Worm (Caenorhabditis elegans): ENCODE data around the gene ifb-2.

ifb-2 gene

ce11 chrII:5714807-5715206 is 35.2 kb upstream of the ifb-2 start, which contains the start of the genes tiar-1 and lelo-4 (continued):
- peak; percentile 52 for TF ChIP-seq lin-13 (GFP tag; optimal IDR thresholded peaks at IDR 0.05)
- peak; percentile 89 for TF ChIP-seq unc-55 (GFP tag; optimal IDR thresholded peaks at IDR 0.05)
- TF ChIP-seq ztf-1 (GFP tag; conservative IDR thresholded peaks at IDR 0.05): no peak
- no peak for TF ChIP-seq nhr-237 (tag; optimal IDR thresholded peaks at IDR 0.05)
- peak; percentile 34 for TF ChIP-seq ama-1 (optimal IDR thresholded peaks at IDR 0.05)
- TF ChIP-seq lsy-2 (tag; optimal IDR thresholded peaks at IDR 0.05): peak; percentile 7 to 84
- no peak for TF ChIP-seq egl-27 (tag; optimal IDR thresholded peaks at IDR 0.05)

ce11 chrII:5715745-5716357 is 34.1 kb upstream of the ifb-2 start, which contains the start of the genes C18A3.10 and C18A3.3:
Gene C18A3.10 (minus strand): TSS chrII:5715845.
Gene C18A3.3 (plus strand): TSS chrII:5716307.
- TF ChIP-seq nhr-21 (tag; optimal IDR thresholded peaks at IDR 0.05): no peak
- TF ChIP-seq nhr-12 (tag; optimal IDR thresholded peaks at IDR 0.05): no peak
- no peak for TF ChIP-seq snpc-4 (tag; optimal IDR thresholded peaks at IDR 0.05)
- TF ChIP-seq egl-27 (tag; optimal IDR thresholded peaks at IDR 0.05): no peak
- TF ChIP-seq unc-62 (GFP tag; optimal IDR thresholded peaks at IDR 0.05): no peak
- no peak for TF ChIP-seq aly-2 (tag; optimal IDR thresholded peaks at IDR 0.05)
- no peak for TF ChIP-seq unc-55 (GFP tag; optimal IDR thresholded peaks at IDR 0.05)
- TF ChIP-seq R02D3.7 (tag; optimal IDR thresholded peaks at IDR 0.05): no peak
- TF ChIP-seq C34F6.9 (tag; optimal IDR thresholded peaks at IDR 0.05): no peak
- TF ChIP-seq skn-1 (tag; optimal IDR thresholded peaks at IDR 0.05): no peak
- TF ChIP-seq ama-1 (optimal IDR thresholded peaks at IDR 0.05): no peak
- no peak for TF ChIP-seq mdl-1 (tag; optimal IDR thresholded peaks at IDR 0.05)

ce11 chrII:5717831-5718230 is 32.2 kb upstream of the ifb-2 start, which contains the start of gene zipt-3:
Gene zipt-3 (plus strand): TSS chrII:5718131.
- no peak for TF ChIP-seq nhr-237 (tag; optimal IDR thresholded peaks at IDR 0.05)

ce11 chrII:5719848-5720247 is 30.1 kb upstream of the ifb-2 start, which contains the start of gene damt-1:
Gene damt-1 (plus strand): TSS chrII:5720148.
- TF ChIP-seq lin-11 (tag; optimal IDR thresholded peaks at IDR 0.05) (no peak), elt-1 (tag; optimal IDR thresholded peaks at IDR 0.05) (no peak), egl-27 (tag; optimal IDR thresholded peaks at IDR 0.05) (no peak), ZK546.5 (tag; optimal IDR thresholded peaks at IDR 0.05) (no peak), nhr-77 (tag; optimal IDR thresholded peaks at IDR 0.05) (no peak), nhr-10 (tag; optimal IDR thresholded peaks at IDR 0.05) (no peak), lsy-2 (tag; optimal IDR thresholded peaks at IDR 0.05) (no peak), fos-1 (tag; optimal IDR thresholded peaks at IDR 0.05) (no peak), ztf-1 (GFP tag; conservative IDR thresholded peaks at IDR 0.05) (no peak), nhr-129 (tag; optimal IDR thresholded peaks at IDR 0.05) (no peak), ceh-16 (tag; optimal IDR thresholded peaks at IDR 0.05) (no peak), mdl-1 (tag; optimal IDR thresholded peaks at IDR 0.05) (no peak), sma-3 (GFP tag; optimal IDR thresholded peaks at IDR 0.05) (no peak), nhr-12 (tag; optimal IDR thresholded peaks at IDR 0.05) (no peak), crh-2 (tag; optimal IDR thresholded peaks at IDR 0.05) (no peak), blmp-1 (tag; optimal IDR thresholded peaks at IDR 0.05; ENCODE audit: insufficient read depth) (no peak)

ce11 chrII:5725094-5725493 is 24.9 kb upstream of the ifb-2 start:
- no peak for TF ChIP-seq aly-2 (tag; optimal IDR thresholded peaks at IDR 0.05)
- no peak for TF ChIP-seq dmd-4 (tag; optimal IDR thresholded peaks at IDR 0.05)
- TF ChIP-seq gmeb-1 (tag; optimal IDR thresholded peaks at IDR 0.05): no peak
- TF ChIP-seq sma-3 (GFP tag; optimal IDR thresholded peaks at IDR 0.05): no peak
- no peak for TF ChIP-seq mbf-1 (tag; optimal IDR thresholded peaks at IDR 0.05)
- peak; percentile 89 for TF ChIP-seq nhr-129 (tag; optimal IDR thresholded peaks at IDR 0.05)
- TF ChIP-seq nhr-10 (tag; optimal IDR thresholded peaks at IDR 0.05): no peak
- peak; percentile 53 for TF ChIP-seq sma-9 (GFP tag; optimal IDR thresholded peaks at IDR 0.05)
- no peak for TF ChIP-seq sma-9 (tag; optimal IDR thresholded peaks at IDR 0.05)
- TF ChIP-seq elt-3 (tag; optimal IDR thresholded peaks at IDR 0.05): no peak
- no peak for TF ChIP-seq ztf-4 (tag; optimal IDR thresholded peaks at IDR 0.05)
- TF ChIP-seq unc-55 (GFP tag; optimal IDR thresholded peaks at IDR 0.05): peak; percentile 96
- TF ChIP-seq nhr-23 (tag; optimal IDR thresholded peaks at IDR 0.05): no peak
- peak; percentile 20 for TF ChIP-seq lin-39 (tag; optimal IDR thresholded peaks at IDR 0.05)
- no peak for TF ChIP-seq unc-62 (GFP tag; optimal IDR thresholded peaks at IDR 0.05)
- peak; percentile 80 for TF ChIP-seq crh-2 (tag; optimal IDR thresholded peaks at IDR 0.05)
- TF ChIP-seq nhr-77 (tag; optimal IDR thresholded peaks at IDR 0.05): no peak
- TF ChIP-seq snpc-4 (tag; optimal IDR thresholded peaks at IDR 0.05): peak; percentile 64
- TF ChIP-seq ceh-82 (tag; optimal IDR thresholded peaks at IDR 0.05): peak; percentile 3
- peak; percentile 49 for TF ChIP-seq mab-5 (tag; optimal IDR thresholded peaks at IDR 0.05)
- peak; percentile 22 to 59 for TF ChIP-seq lsy-2 (tag; optimal IDR thresholded peaks at IDR 0.05)
- no peak for TF ChIP-seq ZK546.5 (tag; optimal IDR thresholded peaks at IDR 0.05)
- TF ChIP-seq peb-1 (tag; optimal IDR thresholded peaks at IDR 0.05): no peak
- TF ChIP-seq elt-1 (tag; optimal IDR thresholded peaks at IDR 0.05): no peak
- no peak for TF ChIP-seq nhr-21 (tag; optimal IDR thresholded peaks at IDR 0.05)
- no peak for TF ChIP-seq blmp-1 (tag; optimal IDR thresholded peaks at IDR 0.05; ENCODE audit: insufficient read depth)
- no peak for TF ChIP-seq ztf-1 (GFP tag; conservative IDR thresholded peaks at IDR 0.05)
- TF ChIP-seq Y55F3AM.14 (GFP tag; optimal IDR thresholded peaks at IDR 0.05): peak; percentile 54
- TF ChIP-seq C34F6.9 (tag; optimal IDR thresholded peaks at IDR 0.05): peak; percentile 88
- no peak for TF ChIP-seq fos-1 (tag; optimal IDR thresholded peaks at IDR 0.05)
- no peak for TF ChIP-seq ceh-16 (tag; optimal IDR thresholded peaks at IDR 0.05)
- no peak for TF ChIP-seq nhr-11 (tag; optimal IDR thresholded peaks at IDR 0.05)
- no peak for TF ChIP-seq nhr-12 (tag; optimal IDR thresholded peaks at IDR 0.05)
- TF ChIP-seq nhr-25 (tag; optimal IDR thresholded peaks at IDR 0.05): no peak
